Worm (Caenorhabditis elegans): Measurements from ENCODE around the gene C08F11.7.
"Not testable (repeated sequence)": the region's sequence is repeated elsewhere in the genome, so short reads cannot be mapped to it uniquely, and the experiment has no call there.

DNA sequence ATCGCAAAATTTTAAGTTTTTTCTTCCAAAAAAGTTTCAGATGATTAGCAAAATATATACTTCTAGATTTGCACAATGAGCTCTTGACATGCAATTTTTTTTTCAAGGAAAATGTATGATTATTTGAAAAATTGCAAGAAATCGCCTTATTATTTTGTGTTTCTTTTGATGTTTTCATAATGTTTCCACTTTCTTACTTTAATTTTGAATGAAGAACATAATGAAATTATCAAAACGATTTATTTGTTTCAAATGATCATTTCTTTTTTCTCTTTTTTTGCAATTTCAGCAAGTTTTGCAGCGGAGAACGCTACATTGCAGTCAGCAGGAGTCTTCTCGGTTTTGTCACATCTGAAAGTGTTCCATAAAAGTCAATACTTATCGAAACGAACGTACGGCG lies 14.9 kb downstream of the C08F11.7 start, which contains the start of gene Y45F10C.6:
- TF ChIP-seq lin-39 (tag; optimal IDR thresholded peaks at IDR 0.05); aly-2 (tag; optimal IDR thresholded peaks at IDR 0.05); nhr-28 (tag; optimal IDR thresholded peaks at IDR 0.05); egl-27 (tag; optimal IDR thresholded peaks at IDR 0.05); snpc-4 (tag; optimal IDR thresholded peaks at IDR 0.05); mdl-1 (tag; optimal IDR thresholded peaks at IDR 0.05); fos-1 (tag; optimal IDR thresholded peaks at IDR 0.05); ztf-11 (tag; optimal IDR thresholded peaks at IDR 0.05); nhr-237 (tag; optimal IDR thresholded peaks at IDR 0.05); nhr-11 (tag; optimal IDR thresholded peaks at IDR 0.05); lin-15B (tag; optimal IDR thresholded peaks at IDR 0.05); hmg-11 (tag; optimal IDR thresholded peaks at IDR 0.05); pqm-1 (tag; optimal IDR thresholded peaks at IDR 0.05); sea-2 (GFP tag; optimal IDR thresholded peaks at IDR 0.05): not testable (repeated sequence)

Data from whole organism, L3 larva.